Worm (Caenorhabditis elegans) whole organism, L1 larva: ENCODE measurements around the gene cdr-4.

Experiments
- ceh-8 ChIP-seq: fragments of 200-800 bp; sonication (Bioruptor generic); optimal IDR thresholded peaks from 2 replicates; lab custom pipeline; 2018; ENCODE audit warnings: mild to moderate bottlenecking, missing genetic modification characterization, moderate library complexity, missing compliant biosample characterization
- dpl-1 ChIP-seq, 3 experiments: fragments of 150-350 bp in 2 of 3; sonication (generic microtip) in 1 of 3; optimal IDR thresholded peaks; 2 replicates each; lab custom pipeline; 2014 to 2017; ENCODE audit warnings: missing biosample characterization in 3 of 3, missing genetic modification characterization in 3 of 3, missing genetic modification reagents in 3 of 3
- snpc-4 ChIP-seq: fragments of 150-350 bp; optimal IDR thresholded peaks from 2 replicates; lab custom pipeline; 2014; ENCODE audit warnings: missing biosample characterization, missing genetic modification characterization

DNA sequence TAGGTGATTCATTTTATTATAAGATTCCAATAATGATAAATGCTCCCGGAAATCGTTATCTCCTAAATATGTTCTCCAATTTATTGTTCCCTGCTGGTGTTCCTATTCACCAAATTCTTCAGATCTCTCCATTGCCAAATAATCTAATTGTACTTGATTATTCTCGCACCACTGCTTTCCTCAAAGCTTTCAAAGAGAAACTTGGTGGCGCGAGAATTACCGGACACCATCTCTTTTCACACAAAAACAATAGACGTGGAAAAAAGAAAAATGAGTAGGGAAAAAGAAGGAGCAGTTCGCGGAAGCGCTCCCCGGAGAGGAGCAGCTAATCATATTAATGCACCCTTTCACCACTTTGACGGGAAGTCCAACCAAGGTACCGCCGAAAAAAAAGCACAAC is 12.9 kb upstream of the cdr-4 start:
- TF ChIP-seq dpl-1 (GFP tag; optimal IDR thresholded peaks at IDR 0.05; lab: Kevin White, UChicago): no peak
- TF ChIP-seq ceh-8: no peak
- TF ChIP-seq snpc-4 (tag; lab: Kevin White, UChicago): no peak
